Worm (Caenorhabditis elegans) whole organism, L4 larva: Measurements from ENCODE around the gene F42C5.4.

Source experiments
- F26F4.8 ChIP-seq: fragments of 200-800 bp; sonication (Bioruptor generic); conservative IDR thresholded peaks from 2 replicates; pipeline ENCODE4 v1.3.6; 2022; ENCODE audit warnings: missing genetic modification characterization, missing compliant biosample characterization
- F37D6.2 ChIP-seq: sonication (generic microtip); optimal IDR thresholded peaks from 2 replicates; lab custom pipeline; 2016; ENCODE audit warnings: mild to moderate bottlenecking, missing genetic modification characterization, missing compliant biosample characterization
- ZK337.2 ChIP-seq: fragments of 200-800 bp; sonication (Bioruptor generic); IDR thresholded peaks from 2 replicates; pipeline ENCODE4 v1.3.6; 2022; ENCODE audit warnings: missing genetic modification reagents, missing genetic modification characterization, missing compliant biosample characterization
- aha-1 ChIP-seq: fragments of 150-350 bp; peaks from one replicate; lab custom pipeline; 2014; ENCODE audit warnings: missing biosample characterization, missing genetic modification characterization
- cey-2 ChIP-seq: sonication (generic microtip); optimal IDR thresholded peaks from 3 replicates; lab custom pipeline; 2017; ENCODE audit warnings: missing genetic modification characterization, mild to moderate bottlenecking, missing compliant biosample characterization, antibody characterized with exemption, borderline replicate concordance; ENCODE audit not compliant: insufficient read depth
- ctbp-1 ChIP-seq: fragments of 200-800 bp; sonication (Bioruptor generic); IDR thresholded peaks from 2 replicates; pipeline ENCODE4 v1.3.6; 2022; ENCODE audit warnings: missing genetic modification reagents, missing genetic modification characterization, missing compliant biosample characterization
- daf-12 ChIP-seq: fragments of 150-350 bp; optimal IDR thresholded peaks from 2 replicates; lab custom pipeline; 2014; ENCODE audit warnings: missing biosample characterization, missing genetic modification reagents, missing genetic modification characterization
- daf-16 ChIP-seq, 3 experiments: sonication (generic microtip); optimal IDR thresholded peaks; 2 replicates each; lab custom pipeline; 2016 to 2017; ENCODE audit warnings: missing genetic modification characterization in 3 of 3, missing genetic modification reagents in 3 of 3, mild to moderate bottlenecking in 2 of 3, missing compliant biosample characterization in 2 of 3, missing biosample characterization in 1 of 3, moderate library complexity in 1 of 3
- daf-19 ChIP-seq: fragments of 200-800 bp; sonication (Bioruptor generic); conservative IDR thresholded peaks from 2 replicates; pipeline ENCODE4 v1.3.6; 2022; ENCODE audit warnings: missing genetic modification characterization, missing compliant biosample characterization
- dmd-6 ChIP-seq: fragments of 200-800 bp; sonication (Bioruptor generic); IDR thresholded peaks from 2 replicates; pipeline ENCODE4 v1.3.6; 2022; ENCODE audit warnings: missing genetic modification reagents, missing genetic modification characterization, missing compliant biosample characterization
- dmd-8 ChIP-seq: fragments of 200-800 bp; sonication (Bioruptor generic); IDR thresholded peaks from 2 replicates; pipeline ENCODE4 v1.3.6; 2022; ENCODE audit warnings: missing genetic modification characterization, missing compliant biosample characterization
- dmd-9 ChIP-seq: fragments of 200-800 bp; sonication (Bioruptor generic); IDR thresholded peaks from 2 replicates; pipeline ENCODE4 v1.3.6; 2022; ENCODE audit warnings: missing genetic modification reagents, missing genetic modification characterization, missing compliant biosample characterization
- dpl-1 ChIP-seq: fragments of 150-350 bp; optimal IDR thresholded peaks from 2 replicates; lab custom pipeline; 2014; ENCODE audit warnings: missing biosample characterization, missing genetic modification reagents, missing genetic modification characterization
- egl-27 ChIP-seq: sonication (generic microtip); optimal IDR thresholded peaks from 3 replicates; lab custom pipeline; 2017; ENCODE audit warnings: missing biosample characterization, missing genetic modification reagents, missing genetic modification characterization
- fkh-10 ChIP-seq: fragments of 150-350 bp; optimal IDR thresholded peaks from 2 replicates; lab custom pipeline; 2014; ENCODE audit warnings: missing biosample characterization, missing genetic modification reagents, missing genetic modification characterization
- gei-8 ChIP-seq: fragments of 200-800 bp; sonication (Bioruptor generic); optimal IDR thresholded peaks from 2 replicates; lab custom pipeline; 2018; ENCODE audit warnings: mild to moderate bottlenecking, missing genetic modification characterization, missing compliant biosample characterization
- hlh-11 ChIP-seq: fragments of 200-800 bp; sonication (Bioruptor generic); optimal IDR thresholded peaks from 2 replicates; lab custom pipeline; 2018; ENCODE audit warnings: mild to moderate bottlenecking, missing genetic modification characterization, missing compliant biosample characterization
- lin-1 ChIP-seq: fragments of 200-800 bp; sonication (Bioruptor generic); IDR thresholded peaks from 2 replicates; pipeline ENCODE4 v1.3.6; 2022; ENCODE audit warnings: missing genetic modification reagents, missing genetic modification characterization, missing compliant biosample characterization
- lin-13 ChIP-seq: fragments of 150-350 bp; optimal IDR thresholded peaks from 2 replicates; lab custom pipeline; 2014; ENCODE audit warnings: missing biosample characterization, missing genetic modification reagents, missing genetic modification characterization
- lin-15B ChIP-seq: fragments of 150-350 bp; sonication (generic microtip); optimal IDR thresholded peaks from 3 replicates; lab custom pipeline; 2014; ENCODE audit warnings: missing biosample characterization, missing genetic modification characterization
- lin-38 ChIP-seq: fragments of 200-800 bp; sonication (Bioruptor generic); IDR thresholded peaks from 2 replicates; pipeline ENCODE4 v1.3.6; 2022; ENCODE audit warnings: missing genetic modification reagents, missing genetic modification characterization, missing compliant biosample characterization
- lin-39 ChIP-seq: fragments of 150-350 bp; optimal IDR thresholded peaks from 2 replicates; lab custom pipeline; 2014; ENCODE audit warnings: missing biosample characterization, missing genetic modification reagents, missing genetic modification characterization
- madf-9 ChIP-seq: fragments of 200-800 bp; sonication (Bioruptor generic); conservative IDR thresholded peaks from 2 replicates; pipeline ENCODE4 v1.3.6; 2022; ENCODE audit warnings: missing genetic modification reagents, missing genetic modification characterization, missing compliant biosample characterization
- mxl-2 ChIP-seq: fragments of 200-800 bp; sonication (Bioruptor generic); conservative IDR thresholded peaks from 2 replicates; pipeline ENCODE4 v1.3.6; 2022; ENCODE audit warnings: missing genetic modification reagents, missing genetic modification characterization, missing compliant biosample characterization
- nhr-237 ChIP-seq: sonication (generic microtip); optimal IDR thresholded peaks from 2 replicates; lab custom pipeline; 2017; ENCODE audit warnings: missing biosample characterization, missing genetic modification characterization
- nhr-28 ChIP-seq: fragments of 150-350 bp; optimal IDR thresholded peaks from 2 replicates; lab custom pipeline; 2014; ENCODE audit warnings: missing biosample characterization, missing genetic modification characterization
- nhr-48 ChIP-seq: sonication (generic microtip); optimal IDR thresholded peaks from 2 replicates; lab custom pipeline; 2016; ENCODE audit warnings: mild to moderate bottlenecking, missing genetic modification characterization, missing compliant biosample characterization
- nhr-6 ChIP-seq: fragments of 150-350 bp; optimal IDR thresholded peaks from 2 replicates; lab custom pipeline; 2014; ENCODE audit warnings: missing biosample characterization, missing genetic modification characterization
- nhr-77 ChIP-seq: fragments of 150-350 bp; optimal IDR thresholded peaks from 2 replicates; lab custom pipeline; 2014; ENCODE audit warnings: missing biosample characterization, missing genetic modification characterization
- php-3 ChIP-seq: fragments of 200-800 bp; sonication (Bioruptor generic); IDR thresholded peaks from 2 replicates; pipeline ENCODE4 v1.3.6; 2022; ENCODE audit warnings: missing genetic modification reagents, missing genetic modification characterization, missing compliant biosample characterization
- pqm-1 ChIP-seq: sonication (generic microtip); optimal IDR thresholded peaks from 2 replicates; lab custom pipeline; 2017; ENCODE audit warnings: missing biosample characterization, missing genetic modification characterization
- set-16 ChIP-seq: fragments of 200-800 bp; sonication (Bioruptor generic); IDR thresholded peaks from 2 replicates; pipeline ENCODE4 v1.3.6; 2022; ENCODE audit warnings: missing genetic modification reagents, missing genetic modification characterization, missing compliant biosample characterization
- skn-1 ChIP-seq: fragments of 150-350 bp; optimal IDR thresholded peaks from 2 replicates; lab custom pipeline; 2014; ENCODE audit warnings: missing biosample characterization, missing genetic modification characterization
- snpc-1.2 ChIP-seq: fragments of 200-800 bp; sonication (Bioruptor generic); IDR thresholded peaks from 2 replicates; pipeline ENCODE4 v1.3.6; 2022; ENCODE audit warnings: missing genetic modification reagents, missing genetic modification characterization, missing compliant biosample characterization
- spr-1 ChIP-seq: sonication (generic microtip); optimal IDR thresholded peaks from 2 replicates; lab custom pipeline; 2016; ENCODE audit warnings: mild to moderate bottlenecking, missing genetic modification characterization, missing compliant biosample characterization
- unc-62 ChIP-seq, 3 experiments: fragments of 150-350 bp in 1 of 3; sonication (generic microtip); optimal IDR thresholded peaks in 2 of 3; peaks in 1 of 3; 1 replicate in 1 of 3; 2 replicates in 2 of 3; lab custom pipeline; 2014 to 2017; ENCODE audit warnings: missing biosample characterization in 3 of 3, missing genetic modification characterization in 3 of 3, missing genetic modification reagents in 3 of 3, missing genotype in 1 of 3
- zag-1 ChIP-seq: fragments of 150-350 bp; optimal IDR thresholded peaks from 2 replicates; lab custom pipeline; 2014; ENCODE audit warnings: missing biosample characterization, missing genetic modification characterization
- zip-11 ChIP-seq: fragments of 200-800 bp; sonication (Bioruptor generic); IDR thresholded peaks from 2 replicates; pipeline ENCODE4 v1.3.6; 2022; ENCODE audit warnings: missing genetic modification characterization, missing compliant biosample characterization
- zip-2 ChIP-seq: fragments of 150-350 bp; optimal IDR thresholded peaks from 2 replicates; lab custom pipeline; 2014; ENCODE audit warnings: missing biosample characterization, missing genetic modification characterization

F42C5.4 gene

ce11 chrIV:7291957-7292356 is at the start of gene F42C5.4:
Gene F42C5.4 (minus strand): TSS chrIV:7292127.
- peak; percentile 91 for TF ChIP-seq aha-1 (tag; lab: Kevin White, UChicago)
- no peak for TF ChIP-seq zag-1 (tag; lab: Kevin White, UChicago)

ce11 chrIV:7339095-7339494 is 47.2 kb upstream of the F42C5.4 start:
- peak; percentile 96 for TF ChIP-seq aha-1 (tag; lab: Kevin White, UChicago)
- TF ChIP-seq lin-38 (GFP tag; lab: Robert Waterston, UW) = no peak
- no peak for TF ChIP-seq mxl-2
- TF ChIP-seq hlh-11 (tag; lab: Kevin White, UChicago) = no peak
- no peak for TF ChIP-seq dmd-8
- TF ChIP-seq nhr-237 (tag; lab: Kevin White, UChicago) = no peak
- no peak for TF ChIP-seq spr-1 (tag; lab: Kevin White, UChicago)
- no peak for TF ChIP-seq unc-62 (GFP tag; optimal IDR thresholded peaks at IDR 0.05 in 1 of 2; lab: Kevin White, UChicago)
- no peak for TF ChIP-seq unc-62 (tag; optimal IDR thresholded peaks at IDR 0.05; lab: Kevin White, UChicago)

ce11 chrIV:7338042-7338441 is 46.1 kb upstream of the F42C5.4 start:
- TF ChIP-seq zip-11 (GFP tag; lab: Robert Waterston, UW) (no peak), F37D6.2 (tag; lab: Kevin White, UChicago) (no peak), aha-1 (tag; lab: Kevin White, UChicago) (peak; percentile 95), nhr-48 (tag; lab: Kevin White, UChicago) (no peak), unc-62 (GFP tag; optimal IDR thresholded peaks at IDR 0.05 in 1 of 2; lab: Kevin White, UChicago) (peak in 1 of 2 experiments; percentile 70), unc-62 (tag; optimal IDR thresholded peaks at IDR 0.05; lab: Kevin White, UChicago) (no peak), ZK337.2 (GFP tag; lab: Robert Waterston, UW) (no peak), lin-38 (GFP tag; lab: Robert Waterston, UW) (no peak)
- TF ChIP-seq, all 104 proteins: peak for 2

- TF ChIP-seq lin-13 (GFP tag; lab: Kevin White, UChicago) (no peak), lin-39 (tag; lab: Kevin White, UChicago) (no peak), fkh-10 (GFP tag; lab: Kevin White, UChicago) (no peak), ctbp-1 (no peak), daf-12 (no peak), nhr-77 (tag; lab: Kevin White, UChicago) (no peak), lin-15B (tag; lab: Kevin White, UChicago) (no peak), lin-1 (no peak)
- TF ChIP-seq, all 104 proteins: peak for 0
These were observed 40.8 kb upstream of the F42C5.4 start, which contains the start of gene ocr-4 for ce11 chrIV:7332695-7333094. Gene ocr-4 (minus strand): TSS chrIV:7332795.

- TF ChIP-seq nhr-28 (tag; lab: Kevin White, UChicago) = peak; percentile 33
- peak; percentile 80 for TF ChIP-seq pqm-1 (tag; lab: Kevin White, UChicago)
- no peak for TF ChIP-seq lin-13 (GFP tag; lab: Kevin White, UChicago)
- peak; percentile 6; the same call in 1 of the 2 replicates for TF ChIP-seq dmd-6 (GFP tag; lab: Robert Waterston, UW)
- no peak for TF ChIP-seq madf-9 (GFP tag; lab: Robert Waterston, UW)
- TF ChIP-seq F26F4.8 (GFP tag; lab: Robert Waterston, UW) = no peak
- no peak for TF ChIP-seq dpl-1 (GFP tag; lab: Kevin White, UChicago)
These were observed 37.0 kb upstream of the F42C5.4 start, which contains the start of gene sqst-2 for ce11 chrIV:7328918-7329317. Gene sqst-2 (minus strand): TSS chrIV:7328975.

- no peak for TF ChIP-seq zip-2 (tag; lab: Kevin White, UChicago)
- TF ChIP-seq lin-1 = peak; percentile 11; the same call in 1 of the 2 replicates
- TF ChIP-seq php-3 (GFP tag; lab: Robert Waterston, UW) = no peak
- TF ChIP-seq daf-19 (GFP tag; lab: Robert Waterston, UW) = no peak
- TF ChIP-seq skn-1 (tag; lab: Kevin White, UChicago) = no peak
- TF ChIP-seq ZK337.2 (GFP tag; lab: Robert Waterston, UW) = no peak
- TF ChIP-seq cey-2 (tag; lab: Kevin White, UChicago) = no peak
- no peak for TF ChIP-seq lin-15B (tag; lab: Kevin White, UChicago)
- TF ChIP-seq dmd-6 (GFP tag; lab: Robert Waterston, UW) = peak; percentile 79
- no peak for TF ChIP-seq snpc-1.2 (GFP tag; lab: Robert Waterston, UW)
- peak; percentile 99 for TF ChIP-seq pqm-1 (tag; lab: Kevin White, UChicago)
- TF ChIP-seq zip-11 (GFP tag; lab: Robert Waterston, UW) = no peak
- TF ChIP-seq hlh-11 (tag; lab: Kevin White, UChicago) = peak; percentile 67
- no peak for TF ChIP-seq gei-8
- no peak for TF ChIP-seq set-16
- no peak for TF ChIP-seq daf-16 (GFP tag; optimal IDR thresholded peaks at IDR 0.05; lab: Kevin White, UChicago)
- TF ChIP-seq daf-16 (tag; optimal IDR thresholded peaks at IDR 0.05; lab: Kevin White, UChicago) = peak; percentile 55
- TF ChIP-seq dmd-9 (GFP tag; lab: Robert Waterston, UW) = no peak
- no peak for TF ChIP-seq egl-27 (tag; lab: Kevin White, UChicago)
- TF ChIP-seq nhr-77 (tag; lab: Kevin White, UChicago) = peak; percentile 31
- peak; percentile 81 for TF ChIP-seq nhr-28 (tag; lab: Kevin White, UChicago)
- peak; percentile 35 for TF ChIP-seq nhr-6
These were observed 34.8 kb upstream of the F42C5.4 start, which contains the start of gene ifo-1 for ce11 chrIV:7326613-7327149. Gene ifo-1 (minus strand): TSS chrIV:7326663.
